ENCODE assay signal across 1 worm cellular context in the genomic region with DNA sequence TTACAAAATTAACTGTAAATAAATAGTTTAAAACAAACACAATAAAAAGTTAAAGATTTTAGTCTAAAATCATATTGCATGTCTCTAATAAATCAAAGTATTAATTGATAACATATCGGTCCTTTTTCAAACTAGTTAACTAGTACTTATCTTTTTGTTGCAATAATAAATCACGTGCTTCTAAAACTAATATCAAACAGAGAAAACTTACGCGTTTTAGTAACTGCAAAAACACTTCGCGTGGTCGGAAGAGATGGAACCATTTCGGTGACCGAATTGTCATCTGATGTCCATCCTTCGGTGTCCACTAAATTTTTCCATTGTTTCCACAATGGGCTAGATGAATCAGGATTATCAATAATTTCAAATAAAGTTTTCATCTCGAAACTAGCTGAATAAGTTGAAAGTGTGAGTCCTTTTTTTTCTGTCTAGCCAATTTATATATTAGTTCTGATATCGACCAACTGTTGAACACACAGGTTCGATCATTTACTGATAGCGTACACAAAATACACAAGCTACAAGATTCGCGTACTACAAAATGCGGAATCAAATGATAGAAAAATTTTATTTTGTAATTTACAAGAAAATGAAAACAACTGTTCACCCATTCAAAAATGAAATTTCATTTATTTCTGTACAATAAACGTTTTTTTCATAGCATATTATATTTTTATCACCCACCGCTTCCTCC.
A peak's percentile ranks its signal among the peaks of the same experiment; 100 is the strongest.
TF ChIP-seq lines count a peak whose summit lies in the region.

F21C10.9 (minus strand) TSS at position 417 of the 694 bp plus-strand sequence.

TF ChIP-seq in whole organism, L1 larva, 84 proteins besides CTCF, POLR2A, EP300 and RAD21 (continued from another document):
- TF ChIP-seq nhr-19 (GFP tag; conservative IDR thresholded peaks at IDR 0.05; lab: Robert Waterston, UW): peak; percentile 58
- peak; percentile 80 for TF ChIP-seq nhr-85 (tag; lab: Kevin White, UChicago)
- TF ChIP-seq ets-5 (GFP tag; IDR thresholded peaks at IDR 0.05; lab: Robert Waterston, UW): no peak
- peak in 1 of 6 experiments; percentile 8 for TF ChIP-seq elt-3 (tag; optimal IDR thresholded peaks at IDR 0.05; lab: Kevin White, UChicago)
- no peak for TF ChIP-seq mep-1 (tag; optimal IDR thresholded peaks at IDR 0.05; lab: Kevin White, UChicago)
- no peak for TF ChIP-seq efl-3 (GFP tag; optimal IDR thresholded peaks at IDR 0.05; lab: Kevin White, UChicago)
